Worm (Caenorhabditis elegans): ENCODE data around the gene unc-130.

DNA sequence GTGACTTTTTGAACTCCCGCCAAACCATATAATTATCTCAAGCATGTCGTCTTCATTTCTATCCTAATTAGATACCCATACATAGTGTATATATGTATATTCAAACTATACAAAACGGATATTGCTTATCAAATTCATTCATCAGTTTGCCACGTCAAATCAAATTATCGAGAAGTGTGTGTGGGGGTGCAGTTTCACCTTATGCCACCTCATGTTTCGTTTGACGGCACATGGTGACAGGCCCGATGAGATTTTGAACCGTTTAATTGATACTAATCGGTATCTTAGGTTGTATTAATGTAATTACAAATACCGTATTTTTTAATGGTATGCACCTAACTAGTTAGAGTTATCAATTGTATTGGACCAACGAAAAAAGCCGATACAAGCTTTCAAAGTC, 2.9 kb downstream of the unc-130 start:
- no peak for TF ChIP-seq snpc-4 (tag; optimal IDR thresholded peaks at IDR 0.05)
- no peak for TF ChIP-seq tbx-2 (tag; optimal IDR thresholded peaks at IDR 0.05)
- no peak for TF ChIP-seq nhr-11 (tag; optimal IDR thresholded peaks at IDR 0.05)
- no peak for TF ChIP-seq ama-1 (optimal IDR thresholded peaks at IDR 0.05)
- no peak for TF ChIP-seq nhr-25 (tag; optimal IDR thresholded peaks at IDR 0.05)
- TF ChIP-seq fkh-10 (GFP tag; optimal IDR thresholded peaks at IDR 0.05): no peak
- TF ChIP-seq skn-1 (tag; optimal IDR thresholded peaks at IDR 0.05): no peak
- TF ChIP-seq ceh-28 (tag; optimal IDR thresholded peaks at IDR 0.05): no peak
- no peak for TF ChIP-seq nfya-1 (tag; optimal IDR thresholded peaks at IDR 0.05; ENCODE audit: insufficient read depth)

Measured in whole organism, L3 larva.